Fruit fly (Drosophila melanogaster) whole organism, wandering third instar larva: ENCODE data around the gene Rpp21.

Experiments
- Abd-B ChIP-seq: fragments of >200 bp; optimal IDR thresholded peaks from 2 replicates; lab custom pipeline; 2017; ENCODE audit warnings: missing biosample characterization, missing genetic modification characterization
- CG32264 ChIP-seq: fragments of 200-800 bp; sonication (Bioruptor generic); optimal IDR thresholded peaks from 2 replicates; lab custom pipeline; 2016; ENCODE audit warnings: missing biosample characterization, missing genetic modification characterization
- CG9705 ChIP-seq: fragments of 200-800 bp; sonication (Bioruptor generic); optimal IDR thresholded peaks from 2 replicates; lab custom pipeline; 2018; ENCODE audit warnings: missing biosample characterization, mild to moderate bottlenecking, missing genetic modification characterization
- Dfd ChIP-seq: fragments of >200 bp; optimal IDR thresholded peaks from 2 replicates; lab custom pipeline; 2017; ENCODE audit warnings: missing biosample characterization, missing genetic modification characterization
- Dif ChIP-seq: fragments of 200-275, 200-300 bp; sonication (Bioruptor generic); optimal IDR thresholded peaks from 2 replicates; lab custom pipeline; 2018; ENCODE audit warnings: missing biosample characterization, missing genetic modification characterization; ENCODE audit not compliant: partially characterized antibody
- GATAd ChIP-seq: sonication (Bioruptor generic); optimal IDR thresholded peaks from 2 replicates; lab custom pipeline; 2016; ENCODE audit warnings: missing biosample characterization, missing genetic modification characterization
- HLH106 ChIP-seq: fragments of 200-800 bp; optimal IDR thresholded peaks from 3 replicates; lab custom pipeline; 2019; ENCODE audit warnings: missing biosample characterization, mild to moderate bottlenecking, missing genetic modification characterization, moderate library complexity
- Hnf4 ChIP-seq: fragments of 200-800 bp; sonication (Bioruptor generic); optimal IDR thresholded peaks from 2 replicates; lab custom pipeline; 2016; ENCODE audit warnings: missing biosample characterization, mild to moderate bottlenecking, missing genetic modification characterization
- Hr78 ChIP-seq: fragments of >200 bp; optimal IDR thresholded peaks from 2 replicates; lab custom pipeline; 2017; ENCODE audit warnings: missing biosample characterization, missing genetic modification characterization
- Hr83 ChIP-seq: fragments of 200-300 bp; sonication (Bioruptor generic); optimal IDR thresholded peaks from 2 replicates; lab custom pipeline; 2016; ENCODE audit warnings: missing biosample characterization, mild to moderate bottlenecking, missing genetic modification characterization, moderate library complexity; ENCODE audit not compliant: poor library complexity, severe bottlenecking
- Jra ChIP-seq: sonication (Bioruptor generic); optimal IDR thresholded peaks from 2 replicates; lab custom pipeline; 2016; ENCODE audit warnings: missing biosample characterization, missing genetic modification characterization
- Mio ChIP-seq: sonication (Bioruptor generic); optimal IDR thresholded peaks from 2 replicates; lab custom pipeline; 2016; ENCODE audit warnings: missing biosample characterization, missing genetic modification characterization
- Myc ChIP-seq: fragments of >200 bp; optimal IDR thresholded peaks from 2 replicates; lab custom pipeline; 2017
- OdsH ChIP-seq: fragments of 200-800 bp; sonication (Bioruptor generic); optimal IDR thresholded peaks from 2 replicates; lab custom pipeline; 2016; ENCODE audit warnings: missing biosample characterization, mild to moderate bottlenecking, missing genetic modification characterization
- Rel ChIP-seq, 2 experiments: fragments of 200-800 bp; sonication (Bioruptor generic) in 1 of 2; optimal IDR thresholded peaks; 2 replicates in 1 of 2; 3 replicates in 1 of 2; lab custom pipeline; 2016 to 2019; ENCODE audit warnings: mild to moderate bottlenecking in 2 of 2, missing biosample characterization in 2 of 2, missing genetic modification characterization in 2 of 2, moderate library complexity in 1 of 2
- Sp1 ChIP-seq: fragments of 200-800 bp; sonication (Bioruptor generic); optimal IDR thresholded peaks from 3 replicates; lab custom pipeline; 2019; ENCODE audit warnings: missing biosample characterization, mild to moderate bottlenecking, missing genetic modification characterization, moderate library complexity
- Vsx2 ChIP-seq: fragments of 200-300, 225-300 bp; sonication (Bioruptor generic); optimal IDR thresholded peaks from 2 replicates; lab custom pipeline; 2018; ENCODE audit warnings: missing biosample characterization, missing genetic modification characterization; ENCODE audit not compliant: partially characterized antibody
- br ChIP-seq: fragments of 200-800 bp; sonication (Bioruptor generic); optimal IDR thresholded peaks from 2 replicates; lab custom pipeline; 2016; ENCODE audit warnings: missing biosample characterization, missing genetic modification characterization
- dl ChIP-seq, 2 experiments: fragments of 175-275, 200-275 bp in 1 of 2; fragments of 200-275 bp in 1 of 2; sonication (Bioruptor generic); optimal IDR thresholded peaks; lab custom pipeline; 2018; ENCODE audit warnings: mild to moderate bottlenecking in 2 of 2, missing biosample characterization in 2 of 2, missing genetic modification characterization in 2 of 2, moderate library complexity in 2 of 2; ENCODE audit not compliant: partially characterized antibody in 2 of 2, insufficient read depth in 1 of 2
- dmrt93B ChIP-seq: fragments of 200-800 bp; sonication (Bioruptor generic); optimal IDR thresholded peaks from 2 replicates; lab custom pipeline; 2018; ENCODE audit warnings: missing biosample characterization, mild to moderate bottlenecking, missing genetic modification characterization
- dsf ChIP-seq: sonication (Bioruptor generic); optimal IDR thresholded peaks from 2 replicates; lab custom pipeline; 2016; ENCODE audit warnings: missing biosample characterization, missing genetic modification characterization, borderline replicate concordance
- ey ChIP-seq: fragments of 200-800 bp; sonication (Bioruptor generic); optimal IDR thresholded peaks from 2 replicates; lab custom pipeline; 2016; ENCODE audit warnings: missing biosample characterization, missing genetic modification characterization
- foxo ChIP-seq, 2 experiments: fragments of 200-800 bp; sonication (Bioruptor generic); optimal IDR thresholded peaks; 2 replicates in 1 of 2; 3 replicates in 1 of 2; lab custom pipeline; 2016 to 2017; ENCODE audit warnings: missing biosample characterization in 2 of 2, missing genetic modification characterization in 2 of 2
- fru ChIP-seq: fragments of 200-800 bp; sonication (Bioruptor generic); optimal IDR thresholded peaks from 3 replicates; lab custom pipeline; 2016; ENCODE audit warnings: missing biosample characterization, mild to moderate bottlenecking, missing genetic modification characterization
- h ChIP-seq: fragments of 200-800 bp; sonication (Bioruptor generic); optimal IDR thresholded peaks from 3 replicates; lab custom pipeline; 2016; ENCODE audit warnings: missing biosample characterization, mild to moderate bottlenecking, missing genetic modification characterization
- jim ChIP-seq: fragments of 175-275, 200-325 bp; sonication (Bioruptor generic); optimal IDR thresholded peaks from 2 replicates; lab custom pipeline; 2016; ENCODE audit warnings: missing biosample characterization, mild to moderate bottlenecking, missing genetic modification characterization
- lola ChIP-seq: fragments of >200 bp; optimal IDR thresholded peaks from 2 replicates; lab custom pipeline; 2017; ENCODE audit warnings: missing biosample characterization, missing genetic modification characterization
- pan ChIP-seq: fragments of >200 bp; optimal IDR thresholded peaks from 2 replicates; lab custom pipeline; 2017
- psq ChIP-seq: fragments of 200-800 bp; sonication (Bioruptor generic); optimal IDR thresholded peaks from 3 replicates; lab custom pipeline; 2017; ENCODE audit warnings: missing biosample characterization, mild to moderate bottlenecking, missing genetic modification characterization, moderate library complexity
- rgr ChIP-seq: fragments of 200-800 bp; sonication (Bioruptor generic); optimal IDR thresholded peaks from 3 replicates; lab custom pipeline; 2016; ENCODE audit warnings: missing biosample characterization, mild to moderate bottlenecking, missing genetic modification characterization
- sage ChIP-seq: fragments of 200-800 bp; sonication (Bioruptor generic); optimal IDR thresholded peaks from 2 replicates; lab custom pipeline; 2016; ENCODE audit warnings: missing biosample characterization, mild to moderate bottlenecking, missing genetic modification characterization
- sv ChIP-seq: fragments of 200-800 bp; sonication (Bioruptor generic); optimal IDR thresholded peaks from 3 replicates; lab custom pipeline; 2016; ENCODE audit warnings: missing biosample characterization, missing genetic modification characterization
- tai ChIP-seq: sonication (Bioruptor generic); optimal IDR thresholded peaks from 2 replicates; lab custom pipeline; 2016; ENCODE audit warnings: missing biosample characterization, missing genetic modification characterization
- usp ChIP-seq: fragments of >200 bp; optimal IDR thresholded peaks from 2 replicates; lab custom pipeline; 2017; ENCODE audit warnings: missing biosample characterization, missing genetic modification characterization
- woc ChIP-seq: sonication (Bioruptor generic); optimal IDR thresholded peaks from 2 replicates; lab custom pipeline; 2016; ENCODE audit warnings: missing biosample characterization, mild to moderate bottlenecking, missing genetic modification characterization

Gene Rpp21

dm6 chrX:1047695-1048094 is 17.1 kb downstream of the Rpp21 start:
- TF ChIP-seq Hr83 (no peak), usp (GFP tag; lab: Kevin White, UChicago) (no peak), sv (no peak), Hr78 (GFP tag; lab: Kevin White, UChicago) (no peak), Rel (GFP tag; optimal IDR thresholded peaks at IDR 0.05; lab: Kevin White, UChicago) (no peak), Rel (tag; optimal IDR thresholded peaks at IDR 0.05; lab: Kevin White, UChicago) (no peak), psq (GFP tag; lab: Kevin White, UChicago) (no peak), br (no peak), Mio (GFP tag; lab: Kevin White, UChicago) (no peak), Dif (GFP tag; lab: Kevin White, UChicago) (no peak), tai (GFP tag; lab: Kevin White, UChicago) (no peak), OdsH (GFP tag; lab: Kevin White, UChicago) (no peak), dl (GFP tag; optimal IDR thresholded peaks at IDR 0.05; lab: Kevin White, UChicago; ENCODE audit: insufficient read depth in 1 of 2, partially characterized antibody in 2 of 2) (no peak), dsf (GFP tag; lab: Kevin White, UChicago) (no peak), dmrt93B (no peak), Sp1 (GFP tag; lab: Kevin White, UChicago) (no peak)

dm6 chrX:1050617-1051250 is 20.2 kb downstream of the Rpp21 start:
- TF ChIP-seq usp (GFP tag; lab: Kevin White, UChicago) (no peak), br (no peak), CG9705 (GFP tag; lab: Kevin White, UChicago) (no peak), Hr83 (no peak)
- TF ChIP-seq, all 38 proteins: peak for 0

- no peak for TF ChIP-seq jim
- TF ChIP-seq pan (lab: Kevin White, UChicago): no peak
- no peak for TF ChIP-seq Dfd (GFP tag; lab: Kevin White, UChicago)
- no peak for TF ChIP-seq lola (GFP tag; lab: Kevin White, UChicago)
- peak in 1 of 2 experiments; percentile 5 for TF ChIP-seq foxo (GFP tag; optimal IDR thresholded peaks at IDR 0.05; lab: Kevin White, UChicago)
- peak; percentile 62 for TF ChIP-seq Dif (GFP tag; lab: Kevin White, UChicago)
- TF ChIP-seq Jra (GFP tag; lab: Kevin White, UChicago): no peak
- no peak for TF ChIP-seq Myc
- no peak for TF ChIP-seq usp (GFP tag; lab: Kevin White, UChicago)
- TF ChIP-seq Abd-B (GFP tag; lab: Kevin White, UChicago): no peak
- no peak for TF ChIP-seq ey (GFP tag; lab: Kevin White, UChicago)
- TF ChIP-seq dmrt93B: no peak
- no peak for TF ChIP-seq dsf (GFP tag; lab: Kevin White, UChicago)
- no peak for TF ChIP-seq Rel (GFP tag; optimal IDR thresholded peaks at IDR 0.05; lab: Kevin White, UChicago)
- peak; percentile 66 for TF ChIP-seq Rel (tag; optimal IDR thresholded peaks at IDR 0.05; lab: Kevin White, UChicago)
- TF ChIP-seq dl (GFP tag; optimal IDR thresholded peaks at IDR 0.05; lab: Kevin White, UChicago; ENCODE audit: insufficient read depth in 1 of 2, partially characterized antibody in 2 of 2): peak in 1 of 2 experiments; percentile 39
- TF ChIP-seq rgr: peak; percentile 44
- TF ChIP-seq GATAd (GFP tag; lab: Kevin White, UChicago): no peak
- TF ChIP-seq sage (GFP tag; lab: Kevin White, UChicago): no peak
- TF ChIP-seq fru (GFP tag; lab: Kevin White, UChicago): peak; percentile 18
- peak; percentile 41 for TF ChIP-seq Hnf4 (GFP tag; lab: Kevin White, UChicago)
- TF ChIP-seq HLH106 (tag; lab: Kevin White, UChicago): no peak
- peak; percentile 2 for TF ChIP-seq h (GFP tag; lab: Kevin White, UChicago)
- no peak for TF ChIP-seq Sp1 (GFP tag; lab: Kevin White, UChicago)
- no peak for TF ChIP-seq Mio (GFP tag; lab: Kevin White, UChicago)
- no peak for TF ChIP-seq CG32264
- TF ChIP-seq OdsH (GFP tag; lab: Kevin White, UChicago): no peak
- TF ChIP-seq tai (GFP tag; lab: Kevin White, UChicago): no peak
- peak; percentile 4 for TF ChIP-seq br
- no peak for TF ChIP-seq woc (GFP tag; lab: Kevin White, UChicago)
- peak; percentile 11 for TF ChIP-seq Vsx2
- peak; percentile 12 for TF ChIP-seq Hr83
- no peak for TF ChIP-seq Hr78 (GFP tag; lab: Kevin White, UChicago)
- no peak for TF ChIP-seq CG9705 (GFP tag; lab: Kevin White, UChicago)
Observed at dm6 chrX:1051251-1051629, 20.7 kb downstream of the Rpp21 start, which contains the start of gene CG14629. CG14629 (plus strand) TSS chrX:1051525.
